Worm (Caenorhabditis elegans): ENCODE measurements around the gene C50F4.16.

C50F4.16 gene

DNA sequence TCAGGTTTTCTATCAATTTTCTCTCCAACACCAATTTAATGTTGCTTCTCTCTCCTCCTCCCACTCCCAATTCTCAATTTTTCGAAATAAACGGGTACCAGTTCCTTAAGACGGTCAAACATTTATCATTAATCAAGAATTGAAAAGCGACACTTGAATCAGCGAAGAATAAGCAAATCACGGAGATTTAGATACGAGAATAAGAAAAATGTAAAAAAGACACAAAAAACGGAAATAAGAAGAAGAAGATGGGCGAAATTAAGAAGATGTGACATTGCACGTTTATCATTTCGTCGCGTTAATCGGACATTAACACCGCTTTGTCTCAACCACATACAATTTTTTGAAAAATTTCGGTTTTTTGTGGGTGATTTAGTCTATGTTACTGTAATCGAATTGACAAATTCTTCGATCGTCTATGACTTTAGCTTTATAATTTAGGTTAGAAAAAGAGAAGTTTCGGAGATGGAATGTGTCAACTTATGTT, 36.9 kb downstream of the C50F4.16 start, which contains the start of gene haao-1:
TSS of gene haao-1 (plus strand) at position 437 of the 487 bp plus-strand sequence.
- TF ChIP-seq sma-9 (GFP tag; optimal IDR thresholded peaks at IDR 0.05) (no peak), sma-9 (tag; optimal IDR thresholded peaks at IDR 0.05) (no peak), nhr-12 (tag; optimal IDR thresholded peaks at IDR 0.05) (no peak), nhr-23 (tag; optimal IDR thresholded peaks at IDR 0.05) (no peak)

DNA sequence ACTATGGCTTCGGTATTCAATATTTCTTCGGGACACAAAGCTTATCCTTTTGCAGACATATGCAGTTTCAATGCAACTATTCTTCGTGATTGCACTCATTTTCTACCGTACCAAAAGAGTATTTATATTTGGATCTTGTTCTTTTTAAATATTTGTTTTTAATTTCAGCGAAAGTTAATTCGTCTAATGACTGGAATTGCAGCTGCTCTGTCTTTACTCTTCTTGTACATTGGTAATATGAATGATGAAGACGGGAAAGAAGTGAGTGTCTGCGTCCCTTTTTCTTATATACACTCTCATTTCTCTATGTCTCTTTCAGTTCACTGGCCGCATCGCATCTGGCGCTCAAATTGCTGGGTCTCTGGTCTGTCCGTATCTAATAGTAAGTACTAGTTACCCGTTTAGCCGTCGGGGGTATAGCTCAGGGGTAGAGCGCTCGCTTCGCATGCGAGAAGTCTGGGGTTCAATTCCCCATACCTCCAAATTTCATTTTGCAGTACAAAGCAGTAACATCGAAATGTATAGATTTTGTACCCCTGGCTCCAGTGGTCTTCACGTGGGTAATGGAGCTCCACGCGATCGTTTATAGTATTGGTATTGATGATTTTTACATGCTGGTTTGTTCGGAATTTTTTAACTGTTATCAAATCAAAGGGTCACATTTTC, 38.1 kb downstream of the C50F4.16 start:
- TF ChIP-seq R02D3.7 (tag; optimal IDR thresholded peaks at IDR 0.05): no peak
- no peak for TF ChIP-seq ama-1 (optimal IDR thresholded peaks at IDR 0.05)
- no peak for TF ChIP-seq dmd-4 (tag; optimal IDR thresholded peaks at IDR 0.05)
- TF ChIP-seq fos-1 (tag; optimal IDR thresholded peaks at IDR 0.05): peak; percentile 44
- TF ChIP-seq nhr-10 (tag; optimal IDR thresholded peaks at IDR 0.05): peak; percentile 4
- no peak for TF ChIP-seq alr-1 (tag; optimal IDR thresholded peaks at IDR 0.05)
- peak; percentile 53 for TF ChIP-seq C34F6.9 (tag; optimal IDR thresholded peaks at IDR 0.05)
- TF ChIP-seq ZK546.5 (tag; optimal IDR thresholded peaks at IDR 0.05): no peak
- TF ChIP-seq ceh-82 (tag; optimal IDR thresholded peaks at IDR 0.05): no peak
- peak; percentile 95 for TF ChIP-seq snpc-4 (tag; optimal IDR thresholded peaks at IDR 0.05)
- no peak for TF ChIP-seq mbf-1 (tag; optimal IDR thresholded peaks at IDR 0.05)
- TF ChIP-seq mdl-1 (tag; optimal IDR thresholded peaks at IDR 0.05): no peak
- TF ChIP-seq mab-5 (tag; optimal IDR thresholded peaks at IDR 0.05): no peak
- no peak for TF ChIP-seq zag-1 (tag; optimal IDR thresholded peaks at IDR 0.05)
- TF ChIP-seq unc-55 (GFP tag; optimal IDR thresholded peaks at IDR 0.05): no peak
- TF ChIP-seq nhr-25 (tag; optimal IDR thresholded peaks at IDR 0.05): peak; percentile 54
- TF ChIP-seq sma-9 (GFP tag; optimal IDR thresholded peaks at IDR 0.05): peak; percentile 59
- no peak for TF ChIP-seq sma-9 (tag; optimal IDR thresholded peaks at IDR 0.05)
- no peak for TF ChIP-seq aly-2 (tag; optimal IDR thresholded peaks at IDR 0.05)
- TF ChIP-seq nhr-11 (tag; optimal IDR thresholded peaks at IDR 0.05): no peak
- peak; percentile 54 to 56 for TF ChIP-seq lsy-2 (tag; optimal IDR thresholded peaks at IDR 0.05)
- TF ChIP-seq lin-13 (GFP tag; optimal IDR thresholded peaks at IDR 0.05): peak; percentile 54
- peak; percentile 48 for TF ChIP-seq ceh-16 (tag; optimal IDR thresholded peaks at IDR 0.05)
- TF ChIP-seq nhr-23 (tag; optimal IDR thresholded peaks at IDR 0.05): no peak
- peak; percentile 34 for TF ChIP-seq sem-4 (tag; optimal IDR thresholded peaks at IDR 0.05)
- TF ChIP-seq nhr-12 (tag; optimal IDR thresholded peaks at IDR 0.05): no peak
- no peak for TF ChIP-seq nhr-6 (tag; optimal IDR thresholded peaks at IDR 0.05)
- peak; percentile 76 for TF ChIP-seq nhr-129 (tag; optimal IDR thresholded peaks at IDR 0.05)
- TF ChIP-seq ztf-4 (tag; optimal IDR thresholded peaks at IDR 0.05): peak; percentile 45
- no peak for TF ChIP-seq blmp-1 (tag; optimal IDR thresholded peaks at IDR 0.05; ENCODE audit: insufficient read depth)
- TF ChIP-seq unc-39 (tag; optimal IDR thresholded peaks at IDR 0.05): no peak
- no peak for TF ChIP-seq ztf-11 (tag; optimal IDR thresholded peaks at IDR 0.05)
- TF ChIP-seq lin-39 (tag; optimal IDR thresholded peaks at IDR 0.05): no peak
- TF ChIP-seq gmeb-1 (tag; optimal IDR thresholded peaks at IDR 0.05): peak; percentile 66
- peak; percentile 51 for TF ChIP-seq lin-11 (tag; optimal IDR thresholded peaks at IDR 0.05)
- no peak for TF ChIP-seq skn-1 (tag; optimal IDR thresholded peaks at IDR 0.05)
- TF ChIP-seq nhr-21 (tag; optimal IDR thresholded peaks at IDR 0.05): peak; percentile 71
- no peak for TF ChIP-seq nhr-77 (tag; optimal IDR thresholded peaks at IDR 0.05)
- TF ChIP-seq nhr-237 (tag; optimal IDR thresholded peaks at IDR 0.05): no peak
- peak; percentile 60 for TF ChIP-seq Y55F3AM.14 (GFP tag; optimal IDR thresholded peaks at IDR 0.05)
- peak; percentile 57 for TF ChIP-seq F13H6.1 (tag; optimal IDR thresholded peaks at IDR 0.05)
- no peak for TF ChIP-seq ztf-1 (GFP tag; conservative IDR thresholded peaks at IDR 0.05)
- TF ChIP-seq sma-3 (GFP tag; optimal IDR thresholded peaks at IDR 0.05): peak; percentile 75
- no peak for TF ChIP-seq elt-3 (tag; optimal IDR thresholded peaks at IDR 0.05)
- peak; percentile 67 for TF ChIP-seq egl-27 (tag; optimal IDR thresholded peaks at IDR 0.05)
- TF ChIP-seq unc-62 (GFP tag; optimal IDR thresholded peaks at IDR 0.05): no peak
- no peak for TF ChIP-seq peb-1 (tag; optimal IDR thresholded peaks at IDR 0.05)
- TF ChIP-seq elt-1 (tag; optimal IDR thresholded peaks at IDR 0.05): no peak
- TF ChIP-seq crh-2 (tag; optimal IDR thresholded peaks at IDR 0.05): peak; percentile 38
